Fruit fly (Drosophila melanogaster) whole organism, embryonic: ENCODE data around the gene lectin-37Da.

ENCODE experiments used
- B-H1 ChIP-seq: fragments of 200-800 bp; sonication (Bioruptor generic); IDR thresholded peaks from 3 replicates; pipeline ENCODE4 v1.3.6; 2022; ENCODE audit warnings: missing biosample characterization, missing genetic modification characterization
- Bteb2 ChIP-seq: fragments of 200-800 bp; sonication (Bioruptor generic); optimal IDR thresholded peaks from 2 replicates; lab custom pipeline; 2016; ENCODE audit warnings: missing biosample characterization, missing genetic modification characterization
- CG12104 ChIP-seq: fragments of 200-800 bp; sonication (Bioruptor generic); optimal IDR thresholded peaks from 3 replicates; lab custom pipeline; 2016; ENCODE audit warnings: missing biosample characterization, missing genetic modification characterization
- CG13775 ChIP-seq: fragments of 200-800 bp; sonication (Bioruptor generic); optimal IDR thresholded peaks from 3 replicates; lab custom pipeline; 2017; ENCODE audit warnings: missing biosample characterization, mild to moderate bottlenecking, missing genetic modification characterization
- CG16815 ChIP-seq: fragments of 200-800 bp; sonication (Bioruptor generic); optimal IDR thresholded peaks from 3 replicates; lab custom pipeline; 2017; ENCODE audit warnings: missing biosample characterization, mild to moderate bottlenecking, missing genetic modification characterization
- CG3847 ChIP-seq: fragments of 200-800 bp; sonication (Bioruptor generic); IDR thresholded peaks from 2 replicates; pipeline ENCODE4 v1.3.6; 2022; ENCODE audit warnings: missing biosample characterization, missing genetic modification characterization
- CG42726 ChIP-seq: fragments of 200-800 bp; sonication (Bioruptor generic); IDR thresholded peaks from 2 replicates; pipeline ENCODE4 v1.3.6; 2022; ENCODE audit warnings: missing biosample characterization, missing genetic modification characterization; ENCODE audit not compliant: partially characterized antibody
- CG4360 ChIP-seq: fragments of 200-800 bp; sonication (Bioruptor generic); IDR thresholded peaks from 2 replicates; pipeline ENCODE4 v1.3.6; 2022; ENCODE audit warnings: missing biosample characterization, missing genetic modification characterization
- CG4730 ChIP-seq: fragments of 200-800 bp; sonication (Bioruptor generic); IDR thresholded peaks from 2 replicates; pipeline ENCODE4 v1.3.6; 2022; ENCODE audit warnings: missing biosample characterization, missing genetic modification characterization
- CG6175 ChIP-seq: fragments of 200-800 bp; sonication (Bioruptor generic); IDR thresholded peaks from 3 replicates; pipeline ENCODE4 v1.3.6; 2022; ENCODE audit warnings: missing biosample characterization, missing genetic modification characterization
- CHES-1-like ChIP-seq: fragments of 200-800 bp; sonication (Bioruptor generic); optimal IDR thresholded peaks from 2 replicates; lab custom pipeline; 2016; ENCODE audit warnings: missing biosample characterization, missing genetic modification characterization
- CoRest ChIP-seq: fragments of 200-800 bp; sonication (Bioruptor generic); optimal IDR thresholded peaks from 3 replicates; lab custom pipeline; 2018; ENCODE audit warnings: missing biosample characterization, mild to moderate bottlenecking, missing genetic modification characterization, moderate library complexity
- D19A ChIP-seq: fragments of 200-800 bp; optimal IDR thresholded peaks from 3 replicates; lab custom pipeline; 2019; ENCODE audit warnings: missing biosample characterization, mild to moderate bottlenecking, missing genetic modification characterization, moderate library complexity
- Ets65A ChIP-seq: fragments of 200-800 bp; sonication (Bioruptor generic); peaks from one replicate; lab custom pipeline; 2016; ENCODE audit warnings: missing biosample characterization, missing genetic modification characterization
- Hr78 ChIP-seq, 2 experiments: fragments of 200-800 bp in 1 of 2; fragments of >200 bp in 1 of 2; sonication (Bioruptor generic) in 1 of 2; optimal IDR thresholded peaks; 2 replicates each; lab custom pipeline; 2017 to 2019; ENCODE audit warnings: missing biosample characterization in 2 of 2, missing genetic modification characterization in 2 of 2, mild to moderate bottlenecking in 1 of 2, moderate library complexity in 1 of 2
- Kr ChIP-seq: fragments of 200-800 bp; sonication (Bioruptor generic); optimal IDR thresholded peaks from 2 replicates; lab custom pipeline; 2017; ENCODE audit warnings: missing biosample characterization, mild to moderate bottlenecking, missing genetic modification characterization
- Lim3 ChIP-seq: fragments of 200-800 bp; sonication (Bioruptor generic); IDR thresholded peaks from 2 replicates; pipeline ENCODE4 v1.3.6; 2022; ENCODE audit warnings: missing biosample characterization, missing genetic modification characterization
- Med ChIP-seq: fragments of 200-800 bp; sonication (Bioruptor generic); peaks from one replicate; lab custom pipeline; 2016; ENCODE audit warnings: missing biosample characterization, missing genetic modification characterization, mild to moderate bottlenecking, inconsistent platforms, moderate library complexity
- NC2α ChIP-seq: fragments of 200-800 bp; sonication (Bioruptor generic); optimal IDR thresholded peaks from 2 replicates; lab custom pipeline; 2016; ENCODE audit warnings: missing biosample characterization, missing genetic modification characterization
- Pdp1 ChIP-seq, 2 experiments: fragments of 200-800 bp; sonication (Bioruptor generic); optimal IDR thresholded peaks; 3 replicates each; lab custom pipeline; 2016; ENCODE audit warnings: missing biosample characterization in 2 of 2, missing genetic modification characterization in 2 of 2, mild to moderate bottlenecking in 1 of 2, moderate library complexity in 1 of 2
- ac ChIP-seq: fragments of 200-800 bp; sonication (Bioruptor generic); optimal IDR thresholded peaks from 3 replicates; lab custom pipeline; 2017; ENCODE audit warnings: missing biosample characterization, mild to moderate bottlenecking, missing genetic modification characterization
- chinmo ChIP-seq: fragments of 200-800 bp; sonication (Bioruptor generic); IDR thresholded peaks from 4 replicates; pipeline ENCODE4 v1.3.6; 2022; ENCODE audit warnings: missing biosample characterization, missing genetic modification characterization; ENCODE audit not compliant: partially characterized antibody
- gfzf ChIP-seq: fragments of 200-800 bp; sonication (Bioruptor generic); optimal IDR thresholded peaks from 2 replicates; lab custom pipeline; 2016; ENCODE audit warnings: missing biosample characterization, mild to moderate bottlenecking, missing genetic modification characterization, moderate library complexity
- lov ChIP-seq, 2 experiments: fragments of 200-800 bp in 1 of 2; fragments of >200 bp in 1 of 2; sonication (Bioruptor generic) in 1 of 2; IDR thresholded peaks in 1 of 2; optimal IDR thresholded peaks in 1 of 2; 2 replicates in 1 of 2; 3 replicates in 1 of 2; pipeline versions ENCODE4 v1.3.6 to Lab custom; 2017 to 2022; ENCODE audit warnings: missing biosample characterization in 1 of 2, missing genetic modification characterization in 1 of 2
- nerfin-2 ChIP-seq: fragments of 200-800 bp; sonication (Bioruptor generic); IDR thresholded peaks from 2 replicates; pipeline ENCODE4 v1.3.6; 2022; ENCODE audit warnings: missing biosample characterization, missing genetic modification characterization; ENCODE audit not compliant: partially characterized antibody
- nom ChIP-seq: fragments of 200-800 bp; sonication (Bioruptor generic); optimal IDR thresholded peaks from 2 replicates; lab custom pipeline; 2017; ENCODE audit warnings: missing biosample characterization, missing genetic modification characterization, mild to moderate bottlenecking, moderate library complexity, missing genetic modification reagents
- prd ChIP-seq, 3 experiments: fragments of >200 bp in 2 of 3; fragments of 200-800 bp in 1 of 3; sonication (Bioruptor generic) in 1 of 3; optimal IDR thresholded peaks in 2 of 3; IDR thresholded peaks in 1 of 3; 2 replicates in 2 of 3; 3 replicates in 1 of 3; pipeline versions ENCODE4 v1.3.6 to Lab custom; 2017 to 2022; ENCODE audit warnings: missing biosample characterization in 1 of 3, missing genetic modification characterization in 1 of 3
- ro ChIP-seq: fragments of 200-800 bp; sonication (Bioruptor generic); IDR thresholded peaks from 2 replicates; pipeline ENCODE4 v1.3.6; 2022; ENCODE audit warnings: missing biosample characterization, missing genetic modification characterization
- sd ChIP-seq: fragments of 200-800 bp; sonication (Bioruptor generic); optimal IDR thresholded peaks from 3 replicates; lab custom pipeline; 2018; ENCODE audit warnings: missing biosample characterization, mild to moderate bottlenecking, missing genetic modification characterization, moderate library complexity
- sens ChIP-seq: fragments of 200-800 bp; sonication (Bioruptor generic); peaks from one replicate; lab custom pipeline; 2016; ENCODE audit warnings: missing biosample characterization, missing genetic modification characterization
- shn ChIP-seq: fragments of 200-800 bp; sonication (Bioruptor generic); optimal IDR thresholded peaks from 3 replicates; lab custom pipeline; 2016; ENCODE audit warnings: missing biosample characterization, missing genetic modification characterization
- sug ChIP-seq: fragments of 200-800 bp; optimal IDR thresholded peaks from 2 replicates; lab custom pipeline; 2019; ENCODE audit warnings: missing biosample characterization, mild to moderate bottlenecking, missing genetic modification characterization, moderate library complexity

lectin-37Da gene

DNA sequence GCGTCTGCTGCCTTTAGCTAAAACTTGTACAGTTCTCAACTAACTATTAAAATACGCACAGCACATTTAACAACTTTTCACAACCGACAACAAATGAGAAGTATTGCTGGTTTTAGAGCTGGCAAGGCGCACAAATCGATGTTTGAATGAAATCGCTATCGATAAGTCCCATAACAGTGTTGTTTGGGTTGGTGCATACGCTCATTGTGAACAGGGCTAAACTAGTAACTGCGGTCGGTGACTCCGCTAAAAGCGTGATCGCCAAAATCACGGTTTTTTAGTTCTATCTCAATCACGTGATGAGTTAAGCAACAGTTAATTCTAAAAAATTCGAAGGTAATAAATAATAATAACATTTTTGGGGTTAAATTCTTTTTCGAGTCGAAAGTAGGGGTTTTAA is 35.3 kb downstream of the lectin-37Da start, which contains the start of gene Top2 (continued):
- no peak for TF ChIP-seq lov (optimal IDR thresholded peaks at IDR 0.05; lab: Kevin White, UChicago)
- TF ChIP-seq lov (GFP tag; IDR thresholded peaks at IDR 0.05; lab: Robert Waterston, UW): no peak
- peak; percentile 83 for TF ChIP-seq CG42726 (GFP tag; lab: Robert Waterston, UW)
- TF ChIP-seq prd (optimal IDR thresholded peaks at IDR 0.05; lab: Kevin White, UChicago): no peak
- TF ChIP-seq prd (GFP tag; IDR thresholded peaks at IDR 0.05; lab: Robert Waterston, UW): no peak
- TF ChIP-seq CG16815 (GFP tag; lab: Kevin White, UChicago): peak; percentile 11
- no peak for TF ChIP-seq B-H1
- peak; percentile 92 for TF ChIP-seq Ets65A (GFP tag; lab: Kevin White, UChicago)
- TF ChIP-seq CG3847: peak; percentile 55; the same call in 1 of the 2 replicates
- no peak for TF ChIP-seq ro (GFP tag; lab: Robert Waterston, UW)

DNA sequence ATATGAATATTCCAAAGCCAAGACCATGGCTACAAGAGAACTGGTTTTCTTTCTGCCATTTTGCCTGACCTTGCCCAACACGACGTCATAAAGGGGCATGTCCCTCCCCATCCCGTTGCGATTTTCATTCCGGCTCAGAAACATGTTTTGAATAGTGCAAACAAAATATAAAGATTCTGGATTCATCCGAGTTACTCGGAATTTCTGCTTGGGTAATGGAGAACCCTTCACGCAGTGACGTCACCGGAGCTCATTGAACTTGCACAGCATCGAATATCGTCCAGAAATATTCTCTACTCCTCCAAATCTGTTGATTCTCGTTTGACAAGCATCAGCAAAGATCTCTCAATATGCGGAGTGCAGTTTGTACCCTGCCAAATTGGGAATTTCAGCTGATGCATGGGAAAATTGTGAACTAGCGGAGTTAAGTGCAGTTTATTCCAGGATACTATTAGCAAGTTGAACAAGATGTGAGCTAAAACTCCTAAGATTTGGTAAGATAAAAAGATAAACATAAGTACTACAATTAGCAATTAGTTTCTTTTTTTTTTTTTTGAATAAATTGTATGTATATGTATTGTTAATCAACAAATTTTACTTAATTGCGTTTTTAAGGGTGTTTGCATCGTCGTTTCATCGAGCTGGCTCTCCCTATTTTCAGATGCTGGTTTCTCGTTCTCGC is 36.1 kb downstream of the lectin-37Da start, which contains the start of gene CG10026:
Gene CG10026, plus strand, starts transcription at position 187 of the 682 bp plus-strand sequence.
- TF ChIP-seq CoRest (tag; lab: Kevin White, UChicago): no peak
- peak; percentile 89 for TF ChIP-seq D19A (tag; lab: Kevin White, UChicago)
- TF ChIP-seq Bteb2 (GFP tag; lab: Kevin White, UChicago): no peak
- TF ChIP-seq chinmo: 0 out of 4 replicates have a peak, but pooled peaks have one; percentile 45
- no peak for TF ChIP-seq shn (GFP tag; lab: Kevin White, UChicago)
- TF ChIP-seq sens (GFP tag; lab: Kevin White, UChicago): peak; percentile 23
- TF ChIP-seq nom (GFP tag; lab: Kevin White, UChicago): peak; percentile 15
- TF ChIP-seq CHES-1-like (GFP tag; lab: Kevin White, UChicago): no peak
- TF ChIP-seq Lim3: no peak
- no peak for TF ChIP-seq ac (GFP tag; lab: Kevin White, UChicago)
- no peak for TF ChIP-seq Kr (GFP tag; lab: Kevin White, UChicago)
- TF ChIP-seq NC2α: no peak

DNA sequence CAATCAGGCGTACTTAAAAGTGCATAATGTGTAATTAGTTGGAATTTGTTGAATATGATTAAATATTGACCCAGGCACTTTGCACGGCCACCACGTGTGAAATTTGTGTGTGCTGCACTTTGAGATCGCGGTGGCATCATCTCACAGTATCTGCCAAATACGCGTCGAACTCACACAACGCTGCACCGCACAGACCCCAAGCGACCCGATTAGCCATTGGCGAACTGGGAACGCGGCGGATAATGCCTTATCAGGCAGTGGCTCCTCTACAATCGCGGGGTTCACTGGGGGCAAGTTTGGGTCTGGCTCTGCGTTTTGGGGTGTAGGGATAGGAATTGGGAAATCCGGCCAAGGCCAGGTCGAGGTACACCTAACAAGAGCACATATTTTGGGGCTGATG is 37.1 kb downstream of the lectin-37Da start:
- TF ChIP-seq nerfin-2 (0 out of 2 replicates have a peak, but pooled peaks have one; percentile 23), sug (tag; lab: Kevin White, UChicago) (peak; percentile 6), CG6175 (GFP tag; lab: Robert Waterston, UW) (no peak), sd (tag; lab: Kevin White, UChicago) (no peak), Med (peak; percentile 1), CG13775 (no peak), Hr78 (GFP tag; optimal IDR thresholded peaks at IDR 0.05; lab: Kevin White, UChicago) (peak in 1 of 2 experiments; percentile 69), gfzf (GFP tag; lab: Kevin White, UChicago) (no peak)

DNA sequence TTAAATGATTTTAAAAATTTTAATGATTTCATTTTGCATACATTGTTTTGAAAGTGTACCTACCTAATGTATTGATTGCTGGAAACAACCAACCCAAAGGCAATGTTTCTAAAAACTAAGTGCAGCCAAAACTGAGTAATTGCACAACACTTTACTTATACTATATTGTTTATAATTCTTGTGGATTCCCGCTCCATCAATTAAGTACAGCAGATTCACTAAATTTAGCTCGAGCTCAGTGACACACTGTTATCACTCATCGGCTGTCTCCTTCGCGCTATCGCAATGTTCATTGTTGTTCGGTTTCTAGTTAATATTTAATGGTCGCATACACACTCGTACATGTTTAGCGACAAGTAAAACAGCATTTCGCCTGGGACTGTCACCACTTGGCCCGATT is 37.6 kb downstream of the lectin-37Da start:
- TF ChIP-seq CG4360 (GFP tag; lab: Robert Waterston, UW) (no peak), CG4730 (GFP tag; lab: Robert Waterston, UW) (no peak), CG12104 (GFP tag; lab: Kevin White, UChicago) (no peak), Pdp1 (GFP tag; optimal IDR thresholded peaks at IDR 0.05; lab: Kevin White, UChicago) (peak in 1 of 2 experiments; percentile 6)
